Worm (Caenorhabditis elegans): ENCODE results near the gene W08E12.8.

The W08E12.8 gene

ce11 chrIV:3254443-3254842 is 37.7 kb upstream of the W08E12.8 start, which contains the start of gene dmd-9:
TSS of gene dmd-9 (minus strand) at chrIV:3254543.
- TF ChIP-seq sdz-12 (GFP tag; optimal IDR thresholded peaks at IDR 0.05) (no peak), unc-62 (GFP tag; optimal IDR thresholded peaks at IDR 0.05 in 1 of 2) (peak in 1 of 2 experiments; percentile 55), unc-62 (tag; optimal IDR thresholded peaks at IDR 0.05) (no peak), php-3 (GFP tag; IDR thresholded peaks at IDR 0.05) (no peak), F26F4.8 (GFP tag; conservative IDR thresholded peaks at IDR 0.05) (no peak), aha-1 (tag) (peak; percentile 27)

- TF ChIP-seq F37D6.2 (tag; optimal IDR thresholded peaks at IDR 0.05) (no peak), mxl-3 (GFP tag; optimal IDR thresholded peaks at IDR 0.05) (peak; percentile 37), nhr-48 (tag; optimal IDR thresholded peaks at IDR 0.05) (no peak), cey-2 (tag; optimal IDR thresholded peaks at IDR 0.05; ENCODE audit: borderline replicate concordance, insufficient read depth) (no peak), aha-1 (tag) (peak; percentile 98), nhr-28 (tag; optimal IDR thresholded peaks at IDR 0.05) (peak; percentile 93)
These were observed 35.3 kb upstream of the W08E12.8 start for ce11 chrIV:3256866-3257265.

- TF ChIP-seq ceh-32 (tag; optimal IDR thresholded peaks at IDR 0.05; ENCODE audit: poor library complexity) (no peak), nhr-77 (tag; optimal IDR thresholded peaks at IDR 0.05) (peak; percentile 47), hlh-11 (tag; optimal IDR thresholded peaks at IDR 0.05) (peak; percentile 36), hlh-30 (tag; optimal IDR thresholded peaks at IDR 0.05; ENCODE audit: insufficient read depth) (peak; percentile 21), dve-1 (tag; optimal IDR thresholded peaks at IDR 0.05; ENCODE audit: insufficient read depth) (peak; percentile 50), pqm-1 (tag; optimal IDR thresholded peaks at IDR 0.05) (peak; percentile 88), dmd-6 (GFP tag; IDR thresholded peaks at IDR 0.05) (peak; percentile 57; the same call in 1 of the 2 replicates), daf-16 (GFP tag; optimal IDR thresholded peaks at IDR 0.05) (no peak), daf-16 (tag; optimal IDR thresholded peaks at IDR 0.05) (peak; percentile 53), lsy-2 (tag; optimal IDR thresholded peaks at IDR 0.05) (no peak), mdl-1 (tag; optimal IDR thresholded peaks at IDR 0.05) (peak in 1 of 2 experiments; percentile 73), nhr-28 (tag; optimal IDR thresholded peaks at IDR 0.05) (peak; percentile 92)
These were observed 33.6 kb upstream of the W08E12.8 start, which contains the start of gene T26C12.1 for ce11 chrIV:3258528-3258927. TSS of gene T26C12.1 (plus strand) at chrIV:3258910.

- TF ChIP-seq D1046.2 (GFP tag; IDR thresholded peaks at IDR 0.05): no peak
- no peak for TF ChIP-seq daf-16 (GFP tag; optimal IDR thresholded peaks at IDR 0.05)
- TF ChIP-seq daf-16 (tag; optimal IDR thresholded peaks at IDR 0.05): no peak
- TF ChIP-seq snpc-4 (tag; optimal IDR thresholded peaks at IDR 0.05): no peak
- no peak for TF ChIP-seq nhr-48 (tag; optimal IDR thresholded peaks at IDR 0.05)
- TF ChIP-seq jun-1 (tag; optimal IDR thresholded peaks at IDR 0.05): no peak
- no peak for TF ChIP-seq ama-1 (optimal IDR thresholded peaks at IDR 0.05)
- no peak for TF ChIP-seq unc-39 (tag; optimal IDR thresholded peaks at IDR 0.05)
- no peak for TF ChIP-seq lsy-2 (tag; optimal IDR thresholded peaks at IDR 0.05)
- no peak for TF ChIP-seq dmd-6 (GFP tag; IDR thresholded peaks at IDR 0.05)
- TF ChIP-seq fos-1 (tag; optimal IDR thresholded peaks at IDR 0.05): no peak
- no peak for TF ChIP-seq lim-7 (GFP tag; IDR thresholded peaks at IDR 0.05)
- TF ChIP-seq duxl-1 (tag; optimal IDR thresholded peaks at IDR 0.05; ENCODE audit: poor library complexity): no peak
- no peak for TF ChIP-seq nhr-42 (GFP tag; IDR thresholded peaks at IDR 0.05)
- TF ChIP-seq R02D3.7 (tag; optimal IDR thresholded peaks at IDR 0.05): no peak
- TF ChIP-seq hif-1 (tag; optimal IDR thresholded peaks at IDR 0.05): no peak
- TF ChIP-seq skn-1 (tag; optimal IDR thresholded peaks at IDR 0.05): no peak
These were observed 32.0 kb upstream of the W08E12.8 start for ce11 chrIV:3260216-3260615.

- TF ChIP-seq zag-1 (tag; optimal IDR thresholded peaks at IDR 0.05) (no peak), Y105C5A.15 (GFP tag; IDR thresholded peaks at IDR 0.05) (no peak), tra-1 (GFP tag; IDR thresholded peaks at IDR 0.05) (no peak), F26F4.8 (GFP tag; conservative IDR thresholded peaks at IDR 0.05) (no peak), ceh-62 (tag; optimal IDR thresholded peaks at IDR 0.05) (no peak), daf-12 (tag; optimal IDR thresholded peaks at IDR 0.05) (no peak), nhr-237 (tag; optimal IDR thresholded peaks at IDR 0.05) (no peak), zip-11 (GFP tag; IDR thresholded peaks at IDR 0.05) (no peak), lsy-2 (tag; optimal IDR thresholded peaks at IDR 0.05) (no peak), attf-4 (tag; optimal IDR thresholded peaks at IDR 0.05) (no peak)
These were observed 30.4 kb upstream of the W08E12.8 start for ce11 chrIV:3261761-3262160.
